Fruit fly (Drosophila melanogaster): ENCODE data around the gene LSm-4.
A peak's percentile ranks its signal among the peaks of the same experiment; 100 is the strongest.

The LSm-4 gene

dm6 chr2L:10430802-10431476 lies 25.9 kb upstream of the LSm-4 start, which contains the start of the genes Bug22 and TfIIB (continued):
- TF ChIP-seq dati (GFP tag; IDR thresholded peaks at IDR 0.05) (no peak), D19B (GFP tag; optimal IDR thresholded peaks at IDR 0.05) (no peak), CG7963 (GFP tag; IDR thresholded peaks at IDR 0.05; ENCODE audit: partially characterized antibody) (no peak), CG30020 (tag; optimal IDR thresholded peaks at IDR 0.05) (peak; percentile 98), H15 (GFP tag; IDR thresholded peaks at IDR 0.05) (no peak), run (tag; optimal IDR thresholded peaks at IDR 0.05) (no peak), CG10565 (GFP tag; optimal IDR thresholded peaks at IDR 0.05) (no peak), CG10366 (GFP tag; IDR thresholded peaks at IDR 0.05) (peak; percentile 74), CG12744 (GFP tag; optimal IDR thresholded peaks at IDR 0.05) (peak; percentile 26), CG11504 (tag; optimal IDR thresholded peaks at IDR 0.05) (no peak), CG3065 (GFP tag; optimal IDR thresholded peaks at IDR 0.05) (peak; percentile 12), twi (tag; optimal IDR thresholded peaks at IDR 0.05) (peak; percentile 32), Dp (GFP tag; optimal IDR thresholded peaks at IDR 0.05) (peak; percentile 6), ase (GFP tag; IDR thresholded peaks at IDR 0.05) (no peak; the same call in 2 of the 3 replicates), CG6813 (GFP tag; optimal IDR thresholded peaks at IDR 0.05) (no peak), CG3995 (GFP tag; optimal IDR thresholded peaks at IDR 0.05) (peak; percentile 17), CG42726 (GFP tag; IDR thresholded peaks at IDR 0.05; ENCODE audit: partially characterized antibody) (no peak), zfh1 (GFP tag; IDR thresholded peaks at IDR 0.05) (peak; percentile 78), dm (GFP tag; optimal IDR thresholded peaks at IDR 0.05) (peak; percentile 74), shn (GFP tag; optimal IDR thresholded peaks at IDR 0.05) (peak; percentile 71), CG11560 (tag; IDR thresholded peaks at IDR 0.05) (no peak), ara (GFP tag; IDR thresholded peaks at IDR 0.05) (peak; percentile 38; the same call in 1 of the 2 replicates), grn (GFP tag; optimal IDR thresholded peaks at IDR 0.05) (no peak), Asciz (GFP tag; optimal IDR thresholded peaks at IDR 0.05) (peak; percentile 37), Antp (GFP tag; optimal IDR thresholded peaks at IDR 0.05) (peak; percentile 71), CG34224 (GFP tag; IDR thresholded peaks at IDR 0.05; ENCODE audit: partially characterized antibody) (0 out of 3 replicates have a peak, but pooled peaks have one; percentile 8), HmgD (GFP tag; optimal IDR thresholded peaks at IDR 0.05) (peak; percentile 54), CG8359 (GFP tag; optimal IDR thresholded peaks at IDR 0.05; ENCODE audit: borderline replicate concordance) (no peak), emc (GFP tag; optimal IDR thresholded peaks at IDR 0.05) (no peak), CG5180 (GFP tag; optimal IDR thresholded peaks at IDR 0.05) (no peak), chif (GFP tag; optimal IDR thresholded peaks at IDR 0.05) (peak; percentile 35 to 41), HHEX (GFP tag; optimal IDR thresholded peaks at IDR 0.05) (peak; percentile 48), CG8478 (optimal IDR thresholded peaks at IDR 0.05) (no peak), CG15269 (tag; optimal IDR thresholded peaks at IDR 0.05) (no peak), CG18764 (GFP tag; optimal IDR thresholded peaks at IDR 0.05) (peak; percentile 62), CG11398 (GFP tag; optimal IDR thresholded peaks at IDR 0.05) (no peak), phol (tag; optimal IDR thresholded peaks at IDR 0.05) (peak; percentile 74), gfzf (GFP tag; optimal IDR thresholded peaks at IDR 0.05) (peak; percentile 15), CG16863 (GFP tag; optimal IDR thresholded peaks at IDR 0.05) (peak; percentile 35), CG18262 (tag; optimal IDR thresholded peaks at IDR 0.05) (peak; percentile 72), scrt (GFP tag; optimal IDR thresholded peaks at IDR 0.05) (peak; percentile 48), ken (GFP tag; IDR thresholded peaks at IDR 0.05) (peak; percentile 70; the same call in 2 of the 3 replicates), CG8924 (tag; optimal IDR thresholded peaks at IDR 0.05) (peak; percentile 83), CG6689 (GFP tag; IDR thresholded peaks at IDR 0.05) (peak; percentile 85), cato (GFP tag; optimal IDR thresholded peaks at IDR 0.05; ENCODE audit: borderline replicate concordance) (peak; percentile 33), ac (GFP tag; optimal IDR thresholded peaks at IDR 0.05) (no peak), Fer3 (tag; optimal IDR thresholded peaks at IDR 0.05) (peak; percentile 70), gsb-n (tag; optimal IDR thresholded peaks at IDR 0.05) (no peak), mam (GFP tag; optimal IDR thresholded peaks at IDR 0.05) (peak; percentile 77), CG12236 (GFP tag; optimal IDR thresholded peaks at IDR 0.05) (peak; percentile 41)

Measured in whole organism, embryonic.